Worm (Caenorhabditis elegans) whole organism, mixed stage, embryonic: ENCODE results near the gene C06A1.6.

Experiments
- M03D4.4 ChIP-seq: sonication (generic microtip); optimal IDR thresholded peaks from 2 replicates; lab custom pipeline; 2017; ENCODE audit warnings: mild to moderate bottlenecking, missing genetic modification characterization, missing compliant biosample characterization
- bed-3 ChIP-seq: fragments of 200-800 bp; sonication (Bioruptor generic); optimal IDR thresholded peaks from 3 replicates; lab custom pipeline; 2018; ENCODE audit warnings: mild to moderate bottlenecking, missing genetic modification characterization, moderate library complexity, missing compliant biosample characterization
- blmp-1 ChIP-seq: fragments of 150-350 bp; optimal IDR thresholded peaks from 2 replicates; lab custom pipeline; 2014; ENCODE audit warnings: missing biosample characterization, missing genetic modification characterization
- ceh-39 ChIP-seq: fragments of 150-350 bp; optimal IDR thresholded peaks from 2 replicates; lab custom pipeline; 2014; ENCODE audit warnings: missing biosample characterization, missing genetic modification characterization
- ceh-43 ChIP-seq: fragments of 200-800 bp; sonication (Bioruptor generic); optimal IDR thresholded peaks from 2 replicates; lab custom pipeline; 2018; ENCODE audit warnings: mild to moderate bottlenecking, missing genetic modification characterization, moderate library complexity, missing compliant biosample characterization
- ceh-83 ChIP-seq: fragments of 200-800 bp; sonication (Bioruptor generic); optimal IDR thresholded peaks from 2 replicates; lab custom pipeline; 2018; ENCODE audit warnings: mild to moderate bottlenecking, missing genetic modification characterization, missing compliant biosample characterization
- ces-1 ChIP-seq: fragments of 150-350 bp; optimal IDR thresholded peaks from 2 replicates; lab custom pipeline; 2014; ENCODE audit warnings: missing biosample characterization, missing genetic modification reagents, missing genetic modification characterization
- cnd-1 ChIP-seq: fragments of 200-800 bp; sonication (Bioruptor generic); optimal IDR thresholded peaks from 2 replicates; lab custom pipeline; 2018; ENCODE audit warnings: mild to moderate bottlenecking, missing genetic modification characterization, missing compliant biosample characterization
- drap-1 ChIP-seq: fragments of 200-800 bp; sonication (Bioruptor generic); optimal IDR thresholded peaks from 3 replicates; lab custom pipeline; 2018; ENCODE audit warnings: mild to moderate bottlenecking, missing genetic modification characterization, missing compliant biosample characterization
- elt-1 ChIP-seq: sonication (generic microtip); optimal IDR thresholded peaks from 2 replicates; lab custom pipeline; 2017; ENCODE audit warnings: missing genetic modification characterization, mild to moderate bottlenecking, missing compliant biosample characterization, antibody characterized with exemption, moderate library complexity, borderline replicate concordance; ENCODE audit not compliant: insufficient read depth
- elt-3 ChIP-seq: fragments of 150-350 bp; optimal IDR thresholded peaks from 2 replicates; lab custom pipeline; 2014; ENCODE audit warnings: missing biosample characterization, missing genetic modification characterization
- flh-1 ChIP-seq: fragments of 200-800 bp; sonication (Bioruptor generic); optimal IDR thresholded peaks from 2 replicates; lab custom pipeline; 2018; ENCODE audit warnings: mild to moderate bottlenecking, missing genetic modification characterization, moderate library complexity, missing compliant biosample characterization
- ham-2 ChIP-seq: fragments of 200-800 bp; sonication (Bioruptor generic); optimal IDR thresholded peaks from 2 replicates; lab custom pipeline; 2018; ENCODE audit warnings: mild to moderate bottlenecking, missing genetic modification characterization, missing compliant biosample characterization
- lin-13 ChIP-seq: fragments of 150-350 bp; optimal IDR thresholded peaks from 2 replicates; lab custom pipeline; 2014; ENCODE audit warnings: missing biosample characterization, missing genetic modification characterization
- lsy-2 ChIP-seq: fragments of 150-350 bp; optimal IDR thresholded peaks from 2 replicates; lab custom pipeline; 2014; ENCODE audit warnings: missing biosample characterization, missing genetic modification characterization
- mep-1 ChIP-seq: fragments of 150-350 bp; optimal IDR thresholded peaks from 2 replicates; lab custom pipeline; 2017; ENCODE audit warnings: missing biosample characterization, missing genetic modification reagents, missing genetic modification characterization, inconsistent platforms
- mls-2 ChIP-seq: sonication (generic microtip); optimal IDR thresholded peaks from 2 replicates; lab custom pipeline; 2016; ENCODE audit warnings: mild to moderate bottlenecking, missing genetic modification characterization, moderate library complexity, missing compliant biosample characterization
- nhr-2 ChIP-seq: fragments of 150-350 bp; optimal IDR thresholded peaks from 2 replicates; lab custom pipeline; 2014; ENCODE audit warnings: missing biosample characterization, missing genetic modification characterization
- nhr-237 ChIP-seq: fragments of 150-350 bp; optimal IDR thresholded peaks from 2 replicates; lab custom pipeline; 2014; ENCODE audit warnings: missing biosample characterization, missing genetic modification characterization
- nhr-28 ChIP-seq: fragments of 150-350 bp; optimal IDR thresholded peaks from 2 replicates; lab custom pipeline; 2014; ENCODE audit warnings: missing biosample characterization, missing genetic modification characterization
- nhr-76 ChIP-seq: sonication (generic microtip); optimal IDR thresholded peaks from 2 replicates; lab custom pipeline; 2017; ENCODE audit warnings: missing biosample characterization, missing genetic modification characterization
- pha-4 ChIP-seq: fragments of 150-350 bp; optimal IDR thresholded peaks from 2 replicates; lab custom pipeline; 2018; ENCODE audit warnings: missing biosample characterization, missing genetic modification reagents, missing genetic modification characterization
- sem-2 ChIP-seq: fragments of 200-800 bp; sonication (Bioruptor generic); optimal IDR thresholded peaks from 2 replicates; lab custom pipeline; 2018; ENCODE audit warnings: mild to moderate bottlenecking, missing genetic modification characterization, missing compliant biosample characterization
- snpc-4 ChIP-seq: fragments of 150-350 bp; optimal IDR thresholded peaks from 2 replicates; lab custom pipeline; 2014; ENCODE audit warnings: missing biosample characterization, missing genetic modification characterization
- sptf-1 ChIP-seq: sonication (generic microtip); optimal IDR thresholded peaks from 2 replicates; lab custom pipeline; 2017; ENCODE audit warnings: mild to moderate bottlenecking, missing genetic modification characterization, moderate library complexity, missing compliant biosample characterization
- tbx-8 ChIP-seq: fragments of 200-800 bp; sonication (Bioruptor generic); optimal IDR thresholded peaks from 2 replicates; lab custom pipeline; 2018; ENCODE audit warnings: mild to moderate bottlenecking, missing genetic modification characterization, moderate library complexity, missing compliant biosample characterization
- unc-120 ChIP-seq: sonication (generic microtip); optimal IDR thresholded peaks from 2 replicates; lab custom pipeline; 2017; ENCODE audit warnings: missing genetic modification characterization, missing compliant biosample characterization; ENCODE audit not compliant: poor library complexity, severe bottlenecking
- unc-39 ChIP-seq: fragments of 150-350 bp; optimal IDR thresholded peaks from 2 replicates; lab custom pipeline; 2014; ENCODE audit warnings: missing biosample characterization, missing genetic modification characterization

The C06A1.6 gene

DNA sequence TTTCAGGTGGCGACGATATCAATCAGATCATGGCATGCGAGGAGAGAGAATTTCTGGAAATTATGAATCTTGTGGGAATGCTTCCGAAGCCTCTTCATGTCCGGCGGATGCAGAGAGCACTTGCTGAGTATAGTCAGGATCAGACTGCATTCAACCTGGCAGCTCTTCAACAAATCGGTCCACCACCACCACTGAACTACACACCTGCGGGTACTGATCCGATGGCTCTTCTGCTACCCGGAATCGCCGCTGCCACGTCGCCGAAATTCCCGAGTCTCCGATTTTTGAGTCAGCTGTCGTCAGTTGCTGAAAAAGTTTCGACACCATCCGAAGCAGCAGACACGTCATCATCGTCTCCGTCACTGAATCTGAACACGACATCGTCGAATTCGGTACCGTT is 33.6 kb downstream of the C06A1.6 start:
- no peak for TF ChIP-seq nhr-28 (tag; lab: Kevin White, UChicago)

- TF ChIP-seq cnd-1 (tag; lab: Kevin White, UChicago) (no peak), lin-13 (tag; lab: Kevin White, UChicago) (no peak)
Measured at ce11 chrII:10529218-10529751, 35.2 kb downstream of the C06A1.6 start.

DNA sequence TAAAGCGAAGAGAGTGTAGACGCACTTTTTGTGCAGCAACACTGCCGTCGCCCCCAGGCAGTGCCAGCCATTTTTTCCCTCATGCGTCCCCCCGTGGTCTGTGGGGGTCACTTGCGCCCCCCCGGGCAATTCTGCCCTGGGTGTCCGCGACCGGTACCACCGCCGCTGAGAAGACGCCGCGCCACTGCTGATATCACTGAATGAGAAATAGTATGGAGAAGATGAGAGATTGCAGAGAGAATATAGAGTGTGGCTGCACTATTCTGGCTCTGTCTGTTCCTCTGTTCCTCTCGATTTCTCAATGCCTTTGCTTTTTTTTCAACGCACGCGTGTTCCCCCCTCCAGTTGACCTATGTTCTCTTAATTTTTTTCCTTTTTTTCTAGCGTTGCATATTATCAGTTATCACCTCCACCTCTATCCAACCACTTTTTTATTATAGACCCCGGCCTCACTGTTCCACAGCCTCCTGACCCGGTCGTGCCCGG is 36.8 kb downstream of the C06A1.6 start, which contains the start of gene mab-10:
TSS of gene mab-10 (plus strand) at position 436 of the 486 bp plus-strand sequence.
- TF ChIP-seq nhr-2 (tag; lab: Kevin White, UChicago) (no peak), ceh-83 (GFP tag; lab: Kevin White, UChicago) (no peak), ceh-39 (no peak), drap-1 (GFP tag; lab: Kevin White, UChicago) (no peak), elt-1 (tag; lab: Kevin White, UChicago) (no peak), elt-3 (tag; lab: Kevin White, UChicago) (no peak), unc-39 (tag; lab: Kevin White, UChicago) (no peak), pha-4 (tag; lab: Kevin White, UChicago) (no peak), tbx-8 (GFP tag; lab: Kevin White, UChicago) (no peak), snpc-4 (tag; lab: Kevin White, UChicago) (no peak), flh-1 (no peak), ham-2 (GFP tag; lab: Kevin White, UChicago) (no peak), lin-13 (tag; lab: Kevin White, UChicago) (no peak), blmp-1 (tag; lab: Kevin White, UChicago) (no peak), nhr-237 (no peak), cnd-1 (tag; lab: Kevin White, UChicago) (no peak), nhr-76 (tag; lab: Kevin White, UChicago) (no peak)
- TF ChIP-seq, all 35 proteins: peak for 0

ce11 chrII:10525134-10525533 is 39.3 kb downstream of the C06A1.6 start:
- TF ChIP-seq mls-2 (tag; lab: Kevin White, UChicago) (no peak), ceh-43 (GFP tag; lab: Kevin White, UChicago) (no peak), mep-1 (tag; lab: Kevin White, UChicago) (no peak), bed-3 (no peak), cnd-1 (tag; lab: Kevin White, UChicago) (no peak), elt-1 (tag; lab: Kevin White, UChicago) (no peak), ces-1 (no peak), lsy-2 (tag; lab: Kevin White, UChicago) (no peak), M03D4.4 (no peak), pha-4 (tag; lab: Kevin White, UChicago) (no peak), drap-1 (GFP tag; lab: Kevin White, UChicago) (no peak)

DNA sequence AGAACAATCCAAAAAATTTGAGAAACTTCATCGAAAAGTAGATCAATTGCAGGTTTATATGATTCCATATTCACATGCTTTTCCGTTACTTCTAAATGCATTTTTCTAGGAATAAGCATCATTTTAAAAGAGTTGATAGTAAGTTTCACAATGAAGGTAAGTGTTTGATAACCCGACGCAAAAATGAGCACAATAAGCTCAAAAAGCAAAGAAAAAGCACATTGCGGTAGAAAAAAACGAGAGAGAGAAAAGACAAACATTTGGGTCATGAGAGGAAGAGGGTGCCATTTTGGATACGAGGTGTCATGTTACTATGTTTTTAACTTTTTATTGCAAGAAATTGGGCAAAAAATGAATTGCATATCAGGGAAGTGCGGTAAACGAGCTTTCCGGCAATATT is 40.1 kb downstream of the C06A1.6 start, which contains the start of gene F59B10.6:
TSS of gene F59B10.6 (minus strand) at position 101 of the 400 bp plus-strand sequence.
- no peak for TF ChIP-seq drap-1 (GFP tag; lab: Kevin White, UChicago)
- no peak for TF ChIP-seq ham-2 (GFP tag; lab: Kevin White, UChicago)

DNA sequence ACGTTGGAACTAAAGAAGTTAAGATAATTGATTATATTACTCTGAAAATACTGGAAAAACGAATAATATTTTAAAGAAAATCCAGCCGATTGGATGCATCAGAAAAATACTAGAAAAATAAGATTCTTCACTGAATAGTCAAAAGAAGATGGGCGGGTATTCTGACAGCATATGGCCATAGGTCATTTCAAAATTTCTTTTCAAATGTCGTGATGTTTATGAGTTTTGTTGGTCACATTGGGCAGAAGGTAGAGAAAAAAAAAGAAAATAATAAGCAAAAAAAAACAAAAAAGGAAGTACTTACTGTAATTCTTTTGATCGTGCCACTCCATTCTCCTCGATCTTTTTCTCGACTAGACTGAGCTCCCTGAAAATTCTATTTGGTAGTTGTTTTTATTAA is 40.9 kb downstream of the C06A1.6 start, which contains the start of gene F59B10.5:
TSS of gene F59B10.5 (minus strand) at position 101 of the 400 bp plus-strand sequence.
- TF ChIP-seq elt-3 (tag; lab: Kevin White, UChicago) = no peak
- TF ChIP-seq tbx-8 (GFP tag; lab: Kevin White, UChicago) = no peak
- no peak for TF ChIP-seq sem-2
- TF ChIP-seq ces-1 = no peak
- TF ChIP-seq ceh-43 (GFP tag; lab: Kevin White, UChicago) = no peak
- no peak for TF ChIP-seq mep-1 (tag; lab: Kevin White, UChicago)
- TF ChIP-seq unc-120 = no peak
- TF ChIP-seq sptf-1 (tag; lab: Kevin White, UChicago) = no peak
- no peak for TF ChIP-seq cnd-1 (tag; lab: Kevin White, UChicago)
- TF ChIP-seq drap-1 (GFP tag; lab: Kevin White, UChicago) = no peak
